Fruit fly (Drosophila melanogaster) whole organism, prepupa: ENCODE data around the gene raskol.

Experiments
- Blimp-1 ChIP-seq: fragments of 200-800 bp; sonication (Bioruptor generic); optimal IDR thresholded peaks from 3 replicates; lab custom pipeline; 2017; ENCODE audit warnings: missing biosample characterization, missing genetic modification characterization, mild to moderate bottlenecking, moderate library complexity, missing genetic modification reagents
- CG10631 ChIP-seq: fragments of 200-800 bp; sonication (Bioruptor generic); optimal IDR thresholded peaks from 2 replicates; lab custom pipeline; 2016; ENCODE audit warnings: missing biosample characterization, missing genetic modification characterization
- CG10669 ChIP-seq: fragments of 200-800 bp; sonication (Bioruptor generic); optimal IDR thresholded peaks from 3 replicates; lab custom pipeline; 2018; ENCODE audit warnings: missing biosample characterization, mild to moderate bottlenecking, missing genetic modification characterization, moderate library complexity
- CG11762 ChIP-seq: fragments of 200-800 bp; sonication (Bioruptor generic); optimal IDR thresholded peaks from 3 replicates; lab custom pipeline; 2016; ENCODE audit warnings: missing biosample characterization, missing genetic modification characterization; ENCODE audit not compliant: insufficient read depth
- CG11902 ChIP-seq: fragments of 200-800 bp; sonication (Bioruptor generic); optimal IDR thresholded peaks from 3 replicates; lab custom pipeline; 2016; ENCODE audit warnings: missing biosample characterization, missing genetic modification characterization
- CG15336 ChIP-seq: fragments of 200-800 bp; sonication (Bioruptor generic); IDR thresholded peaks from 2 replicates; pipeline ENCODE4 v1.3.6; 2022; ENCODE audit warnings: missing biosample characterization, missing genetic modification characterization
- CG16779 ChIP-seq: fragments of 200-800 bp; sonication (Bioruptor generic); optimal IDR thresholded peaks from 3 replicates; lab custom pipeline; 2017; ENCODE audit warnings: missing biosample characterization, mild to moderate bottlenecking, missing genetic modification characterization
- CG3032 ChIP-seq: fragments of 200-800 bp; optimal IDR thresholded peaks from 2 replicates; lab custom pipeline; 2019; ENCODE audit warnings: missing biosample characterization, mild to moderate bottlenecking, missing genetic modification characterization, moderate library complexity
- CG32006 ChIP-seq: fragments of 200-800 bp; sonication (Bioruptor generic); optimal IDR thresholded peaks from 3 replicates; lab custom pipeline; 2017; ENCODE audit warnings: missing biosample characterization, mild to moderate bottlenecking, missing genetic modification characterization
- CG34406 ChIP-seq: fragments of 200-800 bp; sonication (Bioruptor generic); optimal IDR thresholded peaks from 3 replicates; lab custom pipeline; 2016; ENCODE audit warnings: missing biosample characterization, missing genetic modification characterization
- CG6163 ChIP-seq: fragments of 200-800 bp; sonication (Bioruptor generic); IDR thresholded peaks from 3 replicates; pipeline ENCODE4 v1.3.6; 2022; ENCODE audit warnings: missing biosample characterization, missing genetic modification characterization
- CG6792 ChIP-seq: fragments of 200-800 bp; sonication (Bioruptor generic); optimal IDR thresholded peaks from 3 replicates; lab custom pipeline; 2016; ENCODE audit warnings: missing biosample characterization, missing genetic modification characterization
- CG6808 ChIP-seq: fragments of 200-800 bp; sonication (Bioruptor generic); optimal IDR thresholded peaks from 3 replicates; lab custom pipeline; 2017; ENCODE audit warnings: missing biosample characterization, missing genetic modification characterization, mild to moderate bottlenecking, moderate library complexity, missing genetic modification reagents
- CG7368 ChIP-seq: fragments of 200-800 bp; sonication (Bioruptor generic); optimal IDR thresholded peaks from 3 replicates; lab custom pipeline; 2016; ENCODE audit warnings: missing biosample characterization, missing genetic modification characterization
- CG8319 ChIP-seq: fragments of 200-800 bp; sonication (Bioruptor generic); optimal IDR thresholded peaks from 3 replicates; lab custom pipeline; 2016; ENCODE audit warnings: missing biosample characterization, missing genetic modification characterization
- CG8632 ChIP-seq: fragments of 200-800 bp; sonication (Bioruptor generic); optimal IDR thresholded peaks from 3 replicates; lab custom pipeline; 2016; ENCODE audit warnings: missing biosample characterization, missing genetic modification characterization
- Eip75B ChIP-seq: fragments of 200-800 bp; sonication (Bioruptor generic); optimal IDR thresholded peaks from 3 replicates; lab custom pipeline; 2016; ENCODE audit warnings: missing biosample characterization, missing genetic modification characterization
- Eip78C ChIP-seq: fragments of 200-800 bp; sonication (Bioruptor generic); peaks from one replicate; lab custom pipeline; 2016; ENCODE audit warnings: missing biosample characterization, missing genetic modification characterization
- Eip93F ChIP-seq: fragments of 200-800 bp; sonication (Bioruptor generic); optimal IDR thresholded peaks from 2 replicates; lab custom pipeline; 2016; ENCODE audit warnings: missing biosample characterization, mild to moderate bottlenecking, missing genetic modification characterization
- Ets21C ChIP-seq: fragments of 200-800 bp; sonication (Bioruptor generic); optimal IDR thresholded peaks from 3 replicates; lab custom pipeline; 2016; ENCODE audit warnings: missing biosample characterization, missing genetic modification characterization
- Ets96B ChIP-seq: fragments of 200-800 bp; optimal IDR thresholded peaks from 2 replicates; lab custom pipeline; 2019; ENCODE audit warnings: missing biosample characterization, mild to moderate bottlenecking, missing genetic modification characterization, moderate library complexity
- Gug ChIP-seq: fragments of 200-800 bp; sonication (Bioruptor generic); IDR thresholded peaks from 2 replicates; pipeline ENCODE4 v1.3.6; 2022; ENCODE audit warnings: missing biosample characterization, missing genetic modification characterization
- Hr4 ChIP-seq: fragments of 200-800 bp; sonication (Bioruptor generic); optimal IDR thresholded peaks from 3 replicates; lab custom pipeline; 2016; ENCODE audit warnings: missing biosample characterization, missing genetic modification characterization
- Met ChIP-seq: fragments of 200-800 bp; sonication (Bioruptor generic); optimal IDR thresholded peaks from 3 replicates; lab custom pipeline; 2016; ENCODE audit warnings: missing biosample characterization, missing genetic modification characterization
- OdsH ChIP-seq: fragments of 200-800 bp; sonication (Bioruptor generic); optimal IDR thresholded peaks from 3 replicates; lab custom pipeline; 2016; ENCODE audit warnings: missing biosample characterization, missing genetic modification characterization
- Smox ChIP-seq: fragments of 200-800 bp; sonication (Bioruptor generic); optimal IDR thresholded peaks from 3 replicates; lab custom pipeline; 2016; ENCODE audit warnings: missing biosample characterization, missing genetic modification characterization
- Sox14 ChIP-seq: fragments of 200-800 bp; sonication (Bioruptor generic); optimal IDR thresholded peaks from 3 replicates; lab custom pipeline; 2016; ENCODE audit warnings: missing biosample characterization, missing genetic modification characterization
- achi ChIP-seq: fragments of 200-800 bp; sonication (Bioruptor generic); optimal IDR thresholded peaks from 3 replicates; lab custom pipeline; 2016; ENCODE audit warnings: missing biosample characterization, missing genetic modification characterization
- acj6 ChIP-seq: fragments of 200-800 bp; sonication (Bioruptor generic); optimal IDR thresholded peaks from 3 replicates; lab custom pipeline; 2016; ENCODE audit warnings: missing biosample characterization, missing genetic modification characterization
- dac ChIP-seq: fragments of 200-800 bp; sonication (Bioruptor generic); optimal IDR thresholded peaks from 2 replicates; lab custom pipeline; 2017; ENCODE audit warnings: missing biosample characterization, mild to moderate bottlenecking, missing genetic modification characterization
- dsx ChIP-seq: fragments of 200-800 bp; optimal IDR thresholded peaks from 3 replicates; lab custom pipeline; 2019; ENCODE audit warnings: missing biosample characterization, mild to moderate bottlenecking, missing genetic modification characterization, moderate library complexity; ENCODE audit not compliant: poor library complexity, severe bottlenecking
- eg ChIP-seq: fragments of 200-800 bp; sonication (Bioruptor generic); IDR thresholded peaks from 3 replicates; pipeline ENCODE4 v1.3.6; 2022; ENCODE audit warnings: missing biosample characterization, missing genetic modification characterization
- esn ChIP-seq: fragments of 200-800 bp; sonication (Bioruptor generic); optimal IDR thresholded peaks from 2 replicates; lab custom pipeline; 2016; ENCODE audit warnings: missing biosample characterization, mild to moderate bottlenecking, missing genetic modification characterization, moderate library complexity
- fd59A ChIP-seq: fragments of 200-800 bp; sonication (Bioruptor generic); optimal IDR thresholded peaks from 2 replicates; lab custom pipeline; 2017; ENCODE audit warnings: missing biosample characterization, mild to moderate bottlenecking, missing genetic modification characterization, missing genetic modification reagents
- fd85E ChIP-seq: fragments of 200-800 bp; sonication (Bioruptor generic); optimal IDR thresholded peaks from 3 replicates; lab custom pipeline; 2016; ENCODE audit warnings: missing biosample characterization, missing genetic modification characterization
- net ChIP-seq: fragments of 200-800 bp; sonication (Bioruptor generic); optimal IDR thresholded peaks from 3 replicates; lab custom pipeline; 2016; ENCODE audit warnings: missing biosample characterization, missing genetic modification characterization
- pdm3 ChIP-seq: fragments of 200-800 bp; sonication (Bioruptor generic); optimal IDR thresholded peaks from 3 replicates; lab custom pipeline; 2016; ENCODE audit warnings: missing biosample characterization, missing genetic modification characterization
- spab ChIP-seq: fragments of 200-800 bp; sonication (Bioruptor generic); optimal IDR thresholded peaks from 2 replicates; lab custom pipeline; 2017; ENCODE audit warnings: missing biosample characterization, mild to moderate bottlenecking, missing genetic modification characterization, missing genetic modification reagents
- ss ChIP-seq, 2 experiments: fragments of 200-800 bp; sonication (Bioruptor generic); optimal IDR thresholded peaks; 2 replicates in 1 of 2; 3 replicates in 1 of 2; lab custom pipeline; 2017 to 2018; ENCODE audit warnings: mild to moderate bottlenecking in 2 of 2, missing biosample characterization in 2 of 2, missing genetic modification characterization in 2 of 2, moderate library complexity in 1 of 2
- svp ChIP-seq: fragments of 200-800 bp; sonication (Bioruptor generic); peaks from one replicate; lab custom pipeline; 2016; ENCODE audit warnings: missing biosample characterization, missing genetic modification characterization
- vri ChIP-seq: fragments of 200-800 bp; sonication (Bioruptor generic); optimal IDR thresholded peaks from 3 replicates; lab custom pipeline; 2016; ENCODE audit warnings: missing biosample characterization, mild to moderate bottlenecking, missing genetic modification characterization

raskol gene

dm6 chrX:17768130-17768697 is 58.3 kb downstream of the raskol start, which contains the start of gene unc-4:
Gene unc-4 (plus strand): TSS chrX:17768569.
- TF ChIP-seq CG3032 (tag; lab: Kevin White, UChicago), result no peak
- no peak for TF ChIP-seq spab
- TF ChIP-seq Sox14 (GFP tag; lab: Kevin White, UChicago), result peak; percentile 8
- TF ChIP-seq ss (GFP tag; optimal IDR thresholded peaks at IDR 0.05; lab: Kevin White, UChicago), result no peak
- no peak for TF ChIP-seq dac (GFP tag; lab: Kevin White, UChicago)
- TF ChIP-seq dsx (GFP tag; lab: Kevin White, UChicago), result peak; percentile 10

dm6 chrX:17769179-17769578 is 59.2 kb downstream of the raskol start:
- TF ChIP-seq spab (no peak), pdm3 (GFP tag; lab: Kevin White, UChicago) (no peak), eg (GFP tag; lab: Robert Waterston, UW) (no peak), achi (GFP tag; lab: Kevin White, UChicago) (no peak), esn (GFP tag; lab: Kevin White, UChicago) (no peak), Blimp-1 (GFP tag; lab: Kevin White, UChicago) (no peak), CG8632 (GFP tag; lab: Kevin White, UChicago) (no peak), vri (GFP tag; lab: Kevin White, UChicago) (no peak), CG6808 (GFP tag; lab: Kevin White, UChicago) (no peak), Hr4 (GFP tag; lab: Kevin White, UChicago) (no peak), CG10631 (GFP tag; lab: Kevin White, UChicago) (no peak), CG6163 (GFP tag; lab: Robert Waterston, UW) (no peak)

dm6 chrX:17771878-17772277 is 61.9 kb downstream of the raskol start:
- TF ChIP-seq eg (GFP tag; lab: Robert Waterston, UW) (no peak), svp (no peak), net (GFP tag; lab: Kevin White, UChicago) (no peak), fd85E (no peak), CG10631 (GFP tag; lab: Kevin White, UChicago) (no peak), CG34406 (GFP tag; lab: Kevin White, UChicago) (no peak), CG7368 (GFP tag; lab: Kevin White, UChicago) (no peak), Met (GFP tag; lab: Kevin White, UChicago) (no peak), CG15336 (GFP tag; lab: Robert Waterston, UW) (no peak), acj6 (GFP tag; lab: Kevin White, UChicago) (no peak), CG11902 (no peak), Eip78C (GFP tag; lab: Kevin White, UChicago) (no peak), dac (GFP tag; lab: Kevin White, UChicago) (no peak), CG8319 (GFP tag; lab: Kevin White, UChicago) (no peak), pdm3 (GFP tag; lab: Kevin White, UChicago) (no peak)

dm6 chrX:17774548-17774947 is 64.6 kb downstream of the raskol start:
- TF ChIP-seq fd59A (GFP tag; lab: Kevin White, UChicago) (no peak), Ets21C (GFP tag; lab: Kevin White, UChicago) (no peak), CG3032 (tag; lab: Kevin White, UChicago) (no peak), CG6792 (no peak), Blimp-1 (GFP tag; lab: Kevin White, UChicago) (peak; percentile 34)

dm6 chrX:17780295-17780694 is 70.4 kb downstream of the raskol start:
- TF ChIP-seq achi (GFP tag; lab: Kevin White, UChicago) (no peak), Eip93F (GFP tag; lab: Kevin White, UChicago) (no peak), CG16779 (no peak), CG32006 (GFP tag; lab: Kevin White, UChicago) (no peak), Blimp-1 (GFP tag; lab: Kevin White, UChicago) (no peak), CG34406 (GFP tag; lab: Kevin White, UChicago) (no peak), CG10669 (peak; percentile 51), CG11762 (no peak), Gug (GFP tag; lab: Robert Waterston, UW) (no peak), OdsH (GFP tag; lab: Kevin White, UChicago) (peak; percentile 45), CG6808 (GFP tag; lab: Kevin White, UChicago) (peak; percentile 47), Ets96B (tag; lab: Kevin White, UChicago) (peak; percentile 45), Hr4 (GFP tag; lab: Kevin White, UChicago) (no peak), Smox (no peak), ss (GFP tag; optimal IDR thresholded peaks at IDR 0.05; lab: Kevin White, UChicago) (peak in 1 of 2 experiments; percentile 25), Ets21C (GFP tag; lab: Kevin White, UChicago) (no peak), esn (GFP tag; lab: Kevin White, UChicago) (no peak), CG10631 (GFP tag; lab: Kevin White, UChicago) (no peak), CG3032 (tag; lab: Kevin White, UChicago) (peak; percentile 49), Eip75B (GFP tag; lab: Kevin White, UChicago) (no peak), CG15336 (GFP tag; lab: Robert Waterston, UW) (no peak), Sox14 (GFP tag; lab: Kevin White, UChicago) (no peak), pdm3 (GFP tag; lab: Kevin White, UChicago) (no peak)
